Worm (Caenorhabditis elegans) whole organism, young adult: Measurements from ENCODE around the gene Y51H7C.10.

ENCODE experiments used
- B0336.3 ChIP-seq: fragments of 200-800 bp; sonication (Bioruptor generic); IDR thresholded peaks from 2 replicates; pipeline ENCODE4 v1.3.6; 2022; ENCODE audit warnings: missing genetic modification characterization, missing compliant biosample characterization
- F22D6.2 ChIP-seq: sonication (generic microtip); optimal IDR thresholded peaks from 2 replicates; lab custom pipeline; 2016; ENCODE audit warnings: mild to moderate bottlenecking, missing genetic modification characterization, missing compliant biosample characterization
- K11D2.4 ChIP-seq: fragments of 200-800 bp; sonication (Bioruptor generic); IDR thresholded peaks from 2 replicates; pipeline ENCODE4 v1.3.6; 2022; ENCODE audit warnings: missing genetic modification reagents, missing genetic modification characterization, missing compliant biosample characterization
- T07F8.4 ChIP-seq: sonication (generic microtip); optimal IDR thresholded peaks from 2 replicates; lab custom pipeline; 2016; ENCODE audit warnings: mild to moderate bottlenecking, missing genetic modification characterization, moderate library complexity, missing compliant biosample characterization
- Y95B8A.8 ChIP-seq: fragments of 200-800 bp; sonication (Bioruptor generic); IDR thresholded peaks from 2 replicates; pipeline ENCODE4 v1.3.6; 2022; ENCODE audit warnings: missing genetic modification reagents, missing genetic modification characterization, missing compliant biosample characterization
- attf-3 ChIP-seq: fragments of 200-800 bp; sonication (Bioruptor generic); conservative IDR thresholded peaks from 2 replicates; pipeline ENCODE4 v1.3.6; 2022; ENCODE audit warnings: missing genetic modification reagents, missing genetic modification characterization, missing compliant biosample characterization
- ceh-40 ChIP-seq: fragments of 200-800 bp; sonication (Bioruptor generic); IDR thresholded peaks from 2 replicates; pipeline ENCODE4 v1.3.6; 2022; ENCODE audit warnings: missing genetic modification characterization, missing compliant biosample characterization
- efl-1 ChIP-seq: fragments of 150-350 bp; optimal IDR thresholded peaks from 2 replicates; lab custom pipeline; 2014; ENCODE audit warnings: missing biosample characterization, missing genetic modification reagents, missing genetic modification characterization
- lin-54 ChIP-seq: fragments of 200-800 bp; sonication (Bioruptor generic); optimal IDR thresholded peaks from 2 replicates; lab custom pipeline; 2018; ENCODE audit warnings: mild to moderate bottlenecking, missing genetic modification characterization, missing compliant biosample characterization
- mel-28 ChIP-seq: sonication (generic microtip); optimal IDR thresholded peaks from 2 replicates; lab custom pipeline; 2016; ENCODE audit warnings: borderline replicate concordance, mild to moderate bottlenecking, missing genetic modification characterization, missing compliant biosample characterization
- nhr-179 ChIP-seq: sonication (generic microtip); optimal IDR thresholded peaks from 2 replicates; lab custom pipeline; 2016; ENCODE audit warnings: mild to moderate bottlenecking, missing genetic modification characterization, missing compliant biosample characterization
- pha-4 ChIP-seq: fragments of 150-350 bp; sonication (generic microtip); optimal IDR thresholded peaks from 2 replicates; lab custom pipeline; 2014; ENCODE audit warnings: missing biosample characterization, missing genetic modification reagents, missing genetic modification characterization
- snpc-3.4 ChIP-seq: sonication (generic microtip); optimal IDR thresholded peaks from 2 replicates; lab custom pipeline; 2017; ENCODE audit warnings: missing genetic modification characterization, mild to moderate bottlenecking, missing compliant biosample characterization, antibody characterized with exemption, moderate library complexity, missing genotype, missing genetic modification reagents
- unc-130 ChIP-seq: sonication (generic microtip); optimal IDR thresholded peaks from 2 replicates; lab custom pipeline; 2016; ENCODE audit warnings: missing genetic modification reagents, missing genetic modification characterization, missing compliant biosample characterization

DNA sequence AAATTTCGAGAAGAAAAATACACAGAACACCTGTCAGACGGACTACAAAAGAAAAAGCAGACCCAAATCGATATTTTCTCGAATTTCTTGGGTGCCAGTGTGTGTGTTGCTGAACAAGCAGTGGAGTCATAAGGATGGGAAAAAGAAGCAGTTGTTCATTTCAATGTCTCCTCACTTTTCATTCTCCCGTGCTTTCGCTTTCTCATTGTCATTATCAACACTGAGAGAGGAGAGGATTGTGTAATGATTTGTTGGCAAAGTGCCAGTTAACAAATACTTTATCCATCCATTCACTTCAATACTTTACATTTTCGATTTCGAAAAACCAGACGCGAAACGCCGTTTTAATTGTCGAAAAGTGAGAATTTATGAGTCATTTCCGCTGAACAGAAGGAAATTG is 47.9 kb downstream of the Y51H7C.10 start:
- TF ChIP-seq snpc-3.4 (tag; lab: Kevin White, UChicago), result no peak
- TF ChIP-seq attf-3 (GFP tag; lab: Robert Waterston, UW), result no peak
- no peak for TF ChIP-seq Y95B8A.8 (GFP tag; lab: Robert Waterston, UW)
- no peak for TF ChIP-seq unc-130 (GFP tag; lab: Kevin White, UChicago)
- TF ChIP-seq K11D2.4 (GFP tag; lab: Robert Waterston, UW), result no peak
- no peak for TF ChIP-seq pha-4
- no peak for TF ChIP-seq nhr-179
- TF ChIP-seq F22D6.2 (tag; lab: Kevin White, UChicago), result no peak
- no peak for TF ChIP-seq lin-54 (GFP tag; lab: Kevin White, UChicago)
- no peak for TF ChIP-seq T07F8.4 (tag; lab: Kevin White, UChicago)
- TF ChIP-seq ceh-40, result no peak
- no peak for TF ChIP-seq efl-1
- no peak for TF ChIP-seq B0336.3 (GFP tag; lab: Robert Waterston, UW)
- TF ChIP-seq mel-28 (tag; lab: Kevin White, UChicago), result no peak
